Worm (Caenorhabditis elegans): Measurements from ENCODE around the gene C09G9.8.
A peak's percentile ranks its signal among the peaks of the same experiment; 100 is the strongest.

C09G9.8 gene

ce11 chrIV:8906743-8907142, 25.5 kb downstream of the C09G9.8 start, which contains the start of gene C27B7.7:
Gene C27B7.7, plus strand, starts transcription at chrIV:8907043.
- no peak for TF ChIP-seq fkh-10 (GFP tag; optimal IDR thresholded peaks at IDR 0.05)

ce11 chrIV:8914187-8914586, 32.9 kb downstream of the C09G9.8 start:
- peak; percentile 42 for TF ChIP-seq nhr-85 (tag)
- peak in 1 of 2 experiments; percentile 24 for TF ChIP-seq lin-35 (GFP tag; optimal IDR thresholded peaks at IDR 0.05)
- peak; percentile 15 for TF ChIP-seq blmp-1 (tag; optimal IDR thresholded peaks at IDR 0.05)
- no peak for TF ChIP-seq sox-4 (tag; optimal IDR thresholded peaks at IDR 0.05)
- TF ChIP-seq nhr-77 (tag; optimal IDR thresholded peaks at IDR 0.05), result no peak
- peak; percentile 14 for TF ChIP-seq nhr-20 (tag; optimal IDR thresholded peaks at IDR 0.05)
- TF ChIP-seq hpl-2 (GFP tag; optimal IDR thresholded peaks at IDR 0.05), result no peak
- TF ChIP-seq elt-3 (tag; optimal IDR thresholded peaks at IDR 0.05), result peak in 1 of 6 experiments; percentile 13

- no peak for TF ChIP-seq swsn-7 (tag; optimal IDR thresholded peaks at IDR 0.05)
- TF ChIP-seq isw-1 (GFP tag; IDR thresholded peaks at IDR 0.05), result no peak
- TF ChIP-seq blmp-1 (tag; optimal IDR thresholded peaks at IDR 0.05), result no peak
- no peak for TF ChIP-seq unc-30 (tag; optimal IDR thresholded peaks at IDR 0.05)
- no peak for TF ChIP-seq lin-14 (GFP tag; optimal IDR thresholded peaks at IDR 0.05)
- TF ChIP-seq ama-1 (optimal IDR thresholded peaks at IDR 0.05), result no peak
- TF ChIP-seq elt-3 (tag; optimal IDR thresholded peaks at IDR 0.05), result no peak
- TF ChIP-seq skn-1 (tag; optimal IDR thresholded peaks at IDR 0.05), result no peak
- no peak for TF ChIP-seq alr-1 (tag; optimal IDR thresholded peaks at IDR 0.05; ENCODE audit: borderline replicate concordance)
- no peak for TF ChIP-seq unc-86 (tag; optimal IDR thresholded peaks at IDR 0.05)
- no peak for TF ChIP-seq nhr-28 (tag; optimal IDR thresholded peaks at IDR 0.05)
- no peak for TF ChIP-seq nhr-47 (tag; optimal IDR thresholded peaks at IDR 0.05)
- no peak for TF ChIP-seq nhr-20 (tag; optimal IDR thresholded peaks at IDR 0.05)
- TF ChIP-seq nhr-85 (tag), result no peak
- TF ChIP-seq fkh-4 (tag; optimal IDR thresholded peaks at IDR 0.05; ENCODE audit: borderline replicate concordance), result no peak
These were observed 34.7 kb downstream of the C09G9.8 start, which contains the start of gene C27B7.9 for ce11 chrIV:8916010-8916409. Gene C27B7.9, minus strand, starts transcription at chrIV:8916110.

ce11 chrIV:8918790-8919189, 37.5 kb downstream of the C09G9.8 start, which contains the start of gene rap-1:
Gene rap-1, minus strand, starts transcription at chrIV:8918890.
- TF ChIP-seq efl-1 (optimal IDR thresholded peaks at IDR 0.05), result no peak
- TF ChIP-seq efl-1 (GFP tag; optimal IDR thresholded peaks at IDR 0.05 in 1 of 2), result peak in 1 of 2 experiments; percentile 74
- TF ChIP-seq zip-4 (GFP tag; optimal IDR thresholded peaks at IDR 0.05), result no peak

ce11 chrIV:8920284-8920806, 39.1 kb downstream of the C09G9.8 start:
- TF ChIP-seq swsn-7 (tag; optimal IDR thresholded peaks at IDR 0.05) (peak; percentile 2), ceh-82 (tag; optimal IDR thresholded peaks at IDR 0.05) (peak in 1 of 3 experiments; percentile 5), lsy-2 (tag; optimal IDR thresholded peaks at IDR 0.05) (peak in 1 of 2 experiments; percentile 40), nhr-47 (tag; optimal IDR thresholded peaks at IDR 0.05) (peak; percentile 26), fkh-8 (tag; optimal IDR thresholded peaks at IDR 0.05) (no peak), nhr-71 (tag; optimal IDR thresholded peaks at IDR 0.05) (peak; percentile 43), nhr-85 (tag) (no peak), fkh-4 (tag; optimal IDR thresholded peaks at IDR 0.05; ENCODE audit: borderline replicate concordance) (no peak), Y116A8C.19 (tag; optimal IDR thresholded peaks at IDR 0.05; ENCODE audit: borderline replicate concordance) (no peak), alr-1 (tag; optimal IDR thresholded peaks at IDR 0.05; ENCODE audit: borderline replicate concordance) (no peak), skn-1 (tag; optimal IDR thresholded peaks at IDR 0.05) (peak; percentile 22), snu-23 (GFP tag; optimal IDR thresholded peaks at IDR 0.05) (peak; percentile 31), rnt-1 (tag; optimal IDR thresholded peaks at IDR 0.05) (peak; percentile 52), lin-14 (GFP tag; optimal IDR thresholded peaks at IDR 0.05) (peak; percentile 66), blmp-1 (tag; optimal IDR thresholded peaks at IDR 0.05) (peak; percentile 79), efl-1 (optimal IDR thresholded peaks at IDR 0.05) (peak; percentile 13), efl-1 (GFP tag; optimal IDR thresholded peaks at IDR 0.05 in 1 of 2) (peak in 1 of 2 experiments; percentile 56), nhr-19 (GFP tag; conservative IDR thresholded peaks at IDR 0.05) (0 out of 2 replicates have a peak, but pooled peaks have one; percentile 26)

- TF ChIP-seq pax-3 (tag; optimal IDR thresholded peaks at IDR 0.05), result peak; percentile 52
- no peak for TF ChIP-seq tbx-2 (tag; optimal IDR thresholded peaks at IDR 0.05)
- no peak for TF ChIP-seq hlh-17 (GFP tag; optimal IDR thresholded peaks at IDR 0.05; ENCODE audit: borderline replicate concordance)
- no peak for TF ChIP-seq sox-4 (tag; optimal IDR thresholded peaks at IDR 0.05)
- no peak for TF ChIP-seq sptf-1 (tag; optimal IDR thresholded peaks at IDR 0.05)
- no peak for TF ChIP-seq egl-27 (tag; optimal IDR thresholded peaks at IDR 0.05)
- peak; percentile 7 for TF ChIP-seq egl-13 (tag; optimal IDR thresholded peaks at IDR 0.05)
- no peak for TF ChIP-seq nhr-76 (tag; optimal IDR thresholded peaks at IDR 0.05)
- no peak for TF ChIP-seq nhr-84 (tag; optimal IDR thresholded peaks at IDR 0.05)
- TF ChIP-seq snpc-4 (tag; optimal IDR thresholded peaks at IDR 0.05), result no peak
- TF ChIP-seq unc-130 (tag; optimal IDR thresholded peaks at IDR 0.05), result no peak
- peak; percentile 20 for TF ChIP-seq fkh-4 (tag; optimal IDR thresholded peaks at IDR 0.05; ENCODE audit: borderline replicate concordance)
- no peak for TF ChIP-seq blmp-1 (tag; optimal IDR thresholded peaks at IDR 0.05)
- no peak for TF ChIP-seq ces-1 (GFP tag; optimal IDR thresholded peaks at IDR 0.05)
These were observed 39.9 kb downstream of the C09G9.8 start for ce11 chrIV:8921166-8921565.

All from whole organism, L1 larva.